Fruit fly (Drosophila melanogaster): ENCODE measurements around the gene Diedel.

Diedel gene

dm6 chr3R:29461846-29462245 lies 31.8 kb upstream of the Diedel start (continued):
- TF ChIP-seq CG16779 (GFP tag; IDR thresholded peaks at IDR 0.05): 0 out of 2 replicates have a peak, but pooled peaks have one; percentile 6
- no peak for TF ChIP-seq mam (GFP tag; optimal IDR thresholded peaks at IDR 0.05)
- peak; percentile 26 for TF ChIP-seq ind (GFP tag; optimal IDR thresholded peaks at IDR 0.05)
- no peak for TF ChIP-seq CG9817 (tag; optimal IDR thresholded peaks at IDR 0.05)
- TF ChIP-seq CG1024 (GFP tag; IDR thresholded peaks at IDR 0.05): peak; percentile 23; the same call in 1 of the 2 replicates
- TF ChIP-seq Ets65A (GFP tag): peak; percentile 7
- TF ChIP-seq odd (GFP tag; optimal IDR thresholded peaks at IDR 0.05): no peak
- 0 out of 3 replicates have a peak, but pooled peaks have one; percentile 12 for TF ChIP-seq CG6791 (GFP tag; IDR thresholded peaks at IDR 0.05; ENCODE audit: partially characterized antibody)

- TF ChIP-seq schlank (tag; optimal IDR thresholded peaks at IDR 0.05) (no peak), vvl (GFP tag; IDR thresholded peaks at IDR 0.05) (no peak), Doc2 (GFP tag; IDR thresholded peaks at IDR 0.05) (no peak), CG10654 (GFP tag; optimal IDR thresholded peaks at IDR 0.05) (no peak), CG11560 (tag; IDR thresholded peaks at IDR 0.05) (no peak), Hmr (GFP tag; optimal IDR thresholded peaks at IDR 0.05) (no peak), B-H2 (GFP tag; optimal IDR thresholded peaks at IDR 0.05) (no peak), Myb (GFP tag; optimal IDR thresholded peaks at IDR 0.05) (no peak), vfl (GFP tag; optimal IDR thresholded peaks at IDR 0.05) (no peak), Ets65A (GFP tag) (peak; percentile 79), CG9932 (GFP tag; IDR thresholded peaks at IDR 0.05) (no peak), sqz (GFP tag; optimal IDR thresholded peaks at IDR 0.05) (peak; percentile 53), cwo (GFP tag; optimal IDR thresholded peaks at IDR 0.05) (no peak), HLH54F (GFP tag; optimal IDR thresholded peaks at IDR 0.05) (no peak), YL-1 (GFP tag; optimal IDR thresholded peaks at IDR 0.05) (no peak), Bgb (GFP tag; IDR thresholded peaks at IDR 0.05; ENCODE audit: partially characterized antibody) (no peak), Kr (GFP tag; optimal IDR thresholded peaks at IDR 0.05) (peak; percentile 4), insv (GFP tag; optimal IDR thresholded peaks at IDR 0.05) (no peak), Hey (tag; optimal IDR thresholded peaks at IDR 0.05) (peak; percentile 28), CG3838 (GFP tag; optimal IDR thresholded peaks at IDR 0.05) (no peak), run (tag; optimal IDR thresholded peaks at IDR 0.05) (no peak), CG14014 (GFP tag; IDR thresholded peaks at IDR 0.05) (no peak), CG1792 (GFP tag; optimal IDR thresholded peaks at IDR 0.05) (no peak), gsb-n (tag; optimal IDR thresholded peaks at IDR 0.05) (no peak), tup (GFP tag; optimal IDR thresholded peaks at IDR 0.05) (no peak), nerfin-1 (tag; optimal IDR thresholded peaks at IDR 0.05) (peak; percentile 63), ttk (GFP tag; IDR thresholded peaks at IDR 0.05) (no peak), dati (GFP tag; IDR thresholded peaks at IDR 0.05) (no peak), Dfd (GFP tag; optimal IDR thresholded peaks at IDR 0.05) (no peak), CG4360 (GFP tag; IDR thresholded peaks at IDR 0.05) (no peak), CG8089 (GFP tag; optimal IDR thresholded peaks at IDR 0.05) (no peak), CG17328 (GFP tag; IDR thresholded peaks at IDR 0.05) (no peak), Usf (GFP tag; optimal IDR thresholded peaks at IDR 0.05) (no peak), jing (GFP tag; optimal IDR thresholded peaks at IDR 0.05) (no peak), CG31224 (GFP tag; IDR thresholded peaks at IDR 0.05) (no peak), Deaf1 (tag; optimal IDR thresholded peaks at IDR 0.05) (no peak), ems (GFP tag; optimal IDR thresholded peaks at IDR 0.05) (no peak), slbo (GFP tag; IDR thresholded peaks at IDR 0.05) (no peak), dimm (GFP tag; IDR thresholded peaks at IDR 0.05) (no peak), CHES-1-like (GFP tag; optimal IDR thresholded peaks at IDR 0.05) (no peak), CG6272 (GFP tag; IDR thresholded peaks at IDR 0.05) (no peak), CG43689 (GFP tag; IDR thresholded peaks at IDR 0.05) (no peak), CG34224 (GFP tag; IDR thresholded peaks at IDR 0.05; ENCODE audit: partially characterized antibody) (no peak), CG32767 (GFP tag; IDR thresholded peaks at IDR 0.05) (no peak)
These were observed 26.9 kb upstream of the Diedel start for dm6 chr3R:29466759-29467158.
